Fruit fly (Drosophila melanogaster): Measurements from ENCODE around the gene slp2.

The slp2 gene

DNA sequence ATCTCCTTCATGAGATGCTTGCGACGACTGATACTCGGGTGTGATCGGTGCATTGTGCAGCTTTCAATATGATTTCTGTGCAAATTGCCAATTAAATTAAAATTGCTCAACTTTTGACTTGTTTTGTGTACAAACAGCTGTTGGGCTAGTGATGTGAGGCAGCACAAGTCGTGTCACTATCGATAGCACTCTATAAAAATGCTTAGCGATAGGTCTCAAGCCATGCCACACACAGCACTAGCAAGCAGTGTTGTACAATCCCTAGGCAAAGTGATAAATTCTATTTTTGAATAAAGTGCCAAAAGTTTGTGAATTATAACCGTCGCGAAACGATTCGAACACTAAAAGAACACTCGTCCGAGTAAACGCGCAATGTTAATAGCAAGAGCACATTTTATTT, 35.6 kb downstream of the slp2 start, which contains the start of gene CG31957 (continued):
- TF ChIP-seq CG9876 (GFP tag; optimal IDR thresholded peaks at IDR 0.05) (peak; percentile 78), CG4707 (GFP tag; optimal IDR thresholded peaks at IDR 0.05) (no peak), CG18011 (GFP tag; optimal IDR thresholded peaks at IDR 0.05) (peak; percentile 21), CG18262 (tag; optimal IDR thresholded peaks at IDR 0.05) (no peak), CG10979 (tag; optimal IDR thresholded peaks at IDR 0.05) (no peak), CG7987 (GFP tag; optimal IDR thresholded peaks at IDR 0.05) (peak; percentile 28), Eip74EF (GFP tag; optimal IDR thresholded peaks at IDR 0.05) (no peak), CG1603 (tag; optimal IDR thresholded peaks at IDR 0.05) (peak; percentile 87), unc-4 (GFP tag; IDR thresholded peaks at IDR 0.05; ENCODE audit: partially characterized antibody) (peak; percentile 86), tap (tag; optimal IDR thresholded peaks at IDR 0.05) (no peak), twi (tag; optimal IDR thresholded peaks at IDR 0.05) (peak; percentile 4), gsb (GFP tag; IDR thresholded peaks at IDR 0.05) (no peak), Dip3 (GFP tag; optimal IDR thresholded peaks at IDR 0.05) (peak; percentile 48), Hmx (GFP tag; optimal IDR thresholded peaks at IDR 0.05) (no peak), hb (GFP tag; IDR thresholded peaks at IDR 0.05; ENCODE audit: partially characterized antibody) (peak; percentile 72), CG2712 (tag; optimal IDR thresholded peaks at IDR 0.05) (peak; percentile 27), fd3F (GFP tag; optimal IDR thresholded peaks at IDR 0.05) (no peak), dimm (GFP tag; IDR thresholded peaks at IDR 0.05) (no peak), tup (GFP tag; optimal IDR thresholded peaks at IDR 0.05) (no peak), CoRest (tag; optimal IDR thresholded peaks at IDR 0.05) (peak; percentile 28), HHEX (GFP tag; optimal IDR thresholded peaks at IDR 0.05) (no peak), CG32772 (GFP tag; IDR thresholded peaks at IDR 0.05) (peak; percentile 11; the same call in 1 of the 2 replicates), CG30431 (GFP tag; optimal IDR thresholded peaks at IDR 0.05) (no peak), tin (GFP tag; optimal IDR thresholded peaks at IDR 0.05) (peak; percentile 48), zen (tag; optimal IDR thresholded peaks at IDR 0.05) (peak; percentile 21), ken (GFP tag; IDR thresholded peaks at IDR 0.05) (peak; percentile 80; the same call in 2 of the 3 replicates), D19B (GFP tag; optimal IDR thresholded peaks at IDR 0.05) (no peak), sug (tag; optimal IDR thresholded peaks at IDR 0.05) (no peak), so (GFP tag; IDR thresholded peaks at IDR 0.05) (no peak), CG15011 (GFP tag; optimal IDR thresholded peaks at IDR 0.05) (no peak), Mrtf (GFP tag; IDR thresholded peaks at IDR 0.05) (no peak), Stat92E (GFP tag; optimal IDR thresholded peaks at IDR 0.05) (no peak), CG8478 (optimal IDR thresholded peaks at IDR 0.05) (no peak), Xrp1 (GFP tag; IDR thresholded peaks at IDR 0.05) (no peak; the same call in 1 of the 2 replicates), nerfin-2 (GFP tag; IDR thresholded peaks at IDR 0.05; ENCODE audit: partially characterized antibody) (peak; percentile 85), luna (GFP tag; optimal IDR thresholded peaks at IDR 0.05) (peak; percentile 63), lov (optimal IDR thresholded peaks at IDR 0.05) (no peak), lov (GFP tag; IDR thresholded peaks at IDR 0.05) (no peak), CG14860 (GFP tag; IDR thresholded peaks at IDR 0.05; ENCODE audit: partially characterized antibody) (peak; percentile 78), CG6854 (GFP tag; optimal IDR thresholded peaks at IDR 0.05) (no peak), Asciz (GFP tag; optimal IDR thresholded peaks at IDR 0.05) (no peak), Usf (GFP tag; optimal IDR thresholded peaks at IDR 0.05) (no peak), pnt (GFP tag; optimal IDR thresholded peaks at IDR 0.05) (peak; percentile 29), MBD-R2 (GFP tag; IDR thresholded peaks at IDR 0.05) (no peak; the same call in none of the 2 replicates), Hmr (GFP tag; optimal IDR thresholded peaks at IDR 0.05) (peak; percentile 74), CG5245 (GFP tag; optimal IDR thresholded peaks at IDR 0.05) (no peak), Atf3 (GFP tag; optimal IDR thresholded peaks at IDR 0.05) (peak; percentile 33), CG3847 (GFP tag; IDR thresholded peaks at IDR 0.05) (peak; percentile 86), Sry-β (GFP tag; optimal IDR thresholded peaks at IDR 0.05) (no peak), danr (GFP tag; IDR thresholded peaks at IDR 0.05) (no peak), peb (GFP tag; IDR thresholded peaks at IDR 0.05) (no peak)
